Fruit fly (Drosophila melanogaster) whole organism, adult: ENCODE results near the gene beta4GalNAcTB.

Source experiments
- Mnt ChIP-seq: fragments of 200-800 bp; sonication (Bioruptor generic); optimal IDR thresholded peaks from 2 replicates; lab custom pipeline; 2016; ENCODE audit warnings: missing biosample characterization, mild to moderate bottlenecking, missing genetic modification characterization
- tj ChIP-seq: fragments of 200-800 bp; sonication (Bioruptor generic); optimal IDR thresholded peaks from 3 replicates; lab custom pipeline; 2017; ENCODE audit warnings: missing biosample characterization, mild to moderate bottlenecking, missing genetic modification characterization, moderate library complexity

DNA sequence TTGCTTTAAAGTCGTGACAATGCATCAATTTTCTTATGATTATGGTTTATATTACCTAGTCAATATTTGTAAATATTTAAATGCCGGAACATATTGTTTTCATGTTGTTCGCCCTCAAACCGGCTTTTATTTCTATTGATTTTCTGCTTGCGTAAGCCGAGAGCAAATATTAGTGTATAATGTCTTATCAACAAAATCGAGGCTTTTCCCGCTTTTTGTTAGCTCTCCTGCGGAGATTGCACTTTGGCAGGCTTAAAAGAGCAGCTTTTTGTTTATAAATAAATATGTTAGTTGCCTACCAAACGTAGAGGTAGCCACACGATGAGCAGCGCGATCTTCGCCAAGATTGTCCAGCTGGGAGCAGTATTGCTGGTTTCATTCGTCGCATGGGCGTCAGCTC is 18.6 kb upstream of the beta4GalNAcTB start, which contains the start of gene CG11842:
- TF ChIP-seq Mnt: no peak
- no peak for TF ChIP-seq tj
